Worm (Caenorhabditis elegans): ENCODE data around the gene inos-1.

Gene inos-1

DNA sequence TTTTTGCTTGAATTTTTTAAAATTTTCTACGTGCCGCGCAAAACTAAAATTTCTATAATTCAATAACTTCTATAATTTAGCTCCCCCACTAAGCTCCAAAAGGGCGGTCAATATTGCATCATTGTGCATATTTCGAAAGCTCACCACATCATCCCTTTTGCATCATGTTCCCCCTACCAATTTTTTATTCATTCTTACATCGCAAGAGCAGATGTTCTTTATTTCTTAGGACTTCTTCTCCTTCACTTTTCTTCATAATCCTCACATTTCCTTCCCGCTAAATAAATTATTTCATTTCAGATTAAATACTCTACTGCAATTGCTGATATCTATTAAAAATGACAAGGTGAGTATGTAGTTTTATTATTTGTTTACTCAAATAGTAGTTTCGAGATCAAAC lies 23.8 kb upstream of the inos-1 start, which contains the start of gene ldh-1:
Gene ldh-1, plus strand, starts transcription at position 301 of the 400 bp plus-strand sequence.
- TF ChIP-seq ztf-11 (tag; optimal IDR thresholded peaks at IDR 0.05) = no peak
- no peak for TF ChIP-seq daf-16 (GFP tag; optimal IDR thresholded peaks at IDR 0.05)
- TF ChIP-seq daf-16 (tag; optimal IDR thresholded peaks at IDR 0.05) = peak; percentile 24

DNA sequence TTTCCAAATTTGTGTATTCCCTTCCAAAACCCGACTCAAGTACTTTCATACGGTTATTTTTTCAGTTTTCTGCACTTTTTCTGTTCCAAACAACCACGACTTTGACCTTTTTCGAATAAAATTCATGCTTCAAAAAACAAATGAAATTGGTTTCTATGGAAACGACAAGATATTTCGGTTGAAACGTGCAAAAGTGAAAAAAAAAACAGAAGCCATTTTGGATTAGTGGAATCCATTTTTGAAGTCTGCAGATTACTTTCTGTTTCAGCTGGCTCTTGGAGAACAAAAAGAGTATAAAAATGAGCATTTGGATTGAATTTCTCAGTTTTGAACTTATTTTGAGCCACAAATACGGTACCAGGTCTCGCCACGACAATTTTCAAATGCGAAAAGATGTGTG lies 22.1 kb upstream of the inos-1 start:
- no peak for TF ChIP-seq ceh-82 (tag; optimal IDR thresholded peaks at IDR 0.05)
- no peak for TF ChIP-seq zip-11 (GFP tag; IDR thresholded peaks at IDR 0.05)
- peak in 1 of 2 experiments; percentile 11 for TF ChIP-seq unc-62 (GFP tag; optimal IDR thresholded peaks at IDR 0.05 in 1 of 2)
- no peak for TF ChIP-seq unc-62 (tag; optimal IDR thresholded peaks at IDR 0.05)
- TF ChIP-seq aha-1 (tag) = peak; percentile 95
- peak in 1 of 2 experiments; percentile 61 for TF ChIP-seq hif-1 (tag; optimal IDR thresholded peaks at IDR 0.05)
- peak; percentile 11 for TF ChIP-seq nhr-11 (tag; optimal IDR thresholded peaks at IDR 0.05)

DNA sequence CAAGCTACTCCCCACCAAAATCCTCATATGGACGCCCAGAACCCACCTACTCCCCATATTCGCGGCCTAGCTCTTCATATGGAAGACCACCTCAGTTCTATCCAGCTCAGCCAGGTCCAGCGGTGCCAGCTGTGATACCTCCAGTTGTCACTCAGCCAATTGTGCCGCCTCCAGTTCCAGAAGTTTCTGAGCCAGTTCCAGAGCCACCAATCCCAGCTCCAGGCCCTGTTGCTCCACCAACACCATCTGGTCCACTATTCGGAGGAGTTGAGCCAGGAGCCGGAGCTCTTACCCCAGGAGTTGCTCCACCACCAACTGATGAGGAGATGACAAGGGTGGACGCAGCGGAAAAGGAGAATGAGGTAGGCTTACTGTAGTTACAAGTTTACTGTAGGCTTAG lies 21.5 kb upstream of the inos-1 start:
- TF ChIP-seq set-16 (GFP tag; IDR thresholded peaks at IDR 0.05) (peak; percentile 79), egl-43 (GFP tag; IDR thresholded peaks at IDR 0.05) (0 out of 2 replicates have a peak, but pooled peaks have one; percentile 6), nhr-76 (tag; optimal IDR thresholded peaks at IDR 0.05) (no peak), php-3 (GFP tag; IDR thresholded peaks at IDR 0.05) (0 out of 2 replicates have a peak, but pooled peaks have one; percentile 26), D1046.2 (GFP tag; IDR thresholded peaks at IDR 0.05) (no peak)

DNA sequence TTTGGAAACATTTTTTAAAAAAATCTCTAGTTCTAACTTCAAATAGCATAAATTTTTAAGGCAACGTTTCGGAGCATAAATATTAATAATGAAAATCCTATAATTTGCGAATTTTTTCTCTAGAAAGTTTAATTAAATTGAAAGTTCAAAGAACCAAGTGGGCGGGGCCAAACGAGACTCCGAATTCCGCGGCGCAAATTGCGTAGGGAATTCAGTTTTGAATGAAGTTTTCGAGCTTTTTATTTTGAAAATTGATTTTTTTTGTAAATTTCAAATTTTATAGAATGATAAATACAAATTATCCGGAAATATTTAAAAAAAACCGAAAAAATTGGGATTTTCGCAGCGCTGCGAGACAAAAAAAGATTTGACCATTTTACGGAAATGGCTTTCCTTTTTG lies 20.7 kb upstream of the inos-1 start:
- peak; percentile 71 for TF ChIP-seq Y48G9A.11 (GFP tag; IDR thresholded peaks at IDR 0.05)
- peak; percentile 87 for TF ChIP-seq T20F7.1 (GFP tag; optimal IDR thresholded peaks at IDR 0.05)
- peak; percentile 89 for TF ChIP-seq spr-1 (tag; optimal IDR thresholded peaks at IDR 0.05)
- TF ChIP-seq ctbp-1 (GFP tag; IDR thresholded peaks at IDR 0.05) = no peak
- TF ChIP-seq spr-3 (GFP tag; optimal IDR thresholded peaks at IDR 0.05) = peak; percentile 77

DNA sequence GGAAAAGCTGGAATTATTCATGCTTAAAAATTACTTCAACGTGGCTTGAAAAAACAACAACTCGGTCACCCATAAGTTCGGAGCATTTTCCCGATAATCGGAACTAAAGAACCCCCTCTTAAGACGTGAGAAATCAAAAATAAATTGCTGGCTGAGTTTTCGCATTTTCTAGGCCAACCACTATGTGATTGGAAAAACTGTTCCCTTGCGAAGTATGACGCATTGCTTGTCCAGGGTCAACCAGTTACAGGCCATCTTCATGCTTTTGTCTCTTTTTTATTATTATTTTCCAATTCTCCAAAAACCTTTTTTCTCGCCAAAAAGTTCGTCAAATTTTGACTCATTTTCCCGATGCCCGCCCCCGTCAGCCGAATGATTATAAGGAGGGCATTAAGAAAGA lies 20.0 kb upstream of the inos-1 start, which contains the start of gene F13D12.3:
Gene F13D12.3, plus strand, starts transcription at position 301 of the 400 bp plus-strand sequence.
- TF ChIP-seq gei-8 (GFP tag; optimal IDR thresholded peaks at IDR 0.05) (no peak), aha-1 (tag) (peak; percentile 21)

DNA sequence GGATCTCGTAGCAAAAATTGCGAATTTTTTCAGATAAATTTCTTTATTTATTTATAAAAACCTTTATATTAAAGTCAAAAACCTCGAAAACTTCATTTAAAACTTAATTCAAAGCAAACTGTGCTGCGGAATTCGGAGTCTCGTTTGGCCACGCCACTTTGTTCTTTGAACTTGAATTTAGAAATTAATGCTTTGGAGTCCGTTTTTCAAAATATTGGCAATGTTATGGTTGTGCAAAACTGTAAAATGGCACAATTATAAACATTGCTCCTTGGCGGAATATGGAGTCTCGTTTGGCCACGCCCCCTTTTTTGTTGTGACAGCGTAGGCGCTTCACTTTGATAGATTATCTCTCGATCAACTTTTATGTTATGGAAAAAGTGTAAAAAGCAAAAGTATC lies 19.4 kb upstream of the inos-1 start:
- TF ChIP-seq spr-1 (tag; optimal IDR thresholded peaks at IDR 0.05) (peak; percentile 95), T20F7.1 (GFP tag; optimal IDR thresholded peaks at IDR 0.05) (peak; percentile 91), php-3 (GFP tag; IDR thresholded peaks at IDR 0.05) (no peak), Y48G9A.11 (GFP tag; IDR thresholded peaks at IDR 0.05) (peak; percentile 76), spr-3 (GFP tag; optimal IDR thresholded peaks at IDR 0.05) (peak; percentile 93), ZK337.2 (GFP tag; IDR thresholded peaks at IDR 0.05) (no peak)

DNA sequence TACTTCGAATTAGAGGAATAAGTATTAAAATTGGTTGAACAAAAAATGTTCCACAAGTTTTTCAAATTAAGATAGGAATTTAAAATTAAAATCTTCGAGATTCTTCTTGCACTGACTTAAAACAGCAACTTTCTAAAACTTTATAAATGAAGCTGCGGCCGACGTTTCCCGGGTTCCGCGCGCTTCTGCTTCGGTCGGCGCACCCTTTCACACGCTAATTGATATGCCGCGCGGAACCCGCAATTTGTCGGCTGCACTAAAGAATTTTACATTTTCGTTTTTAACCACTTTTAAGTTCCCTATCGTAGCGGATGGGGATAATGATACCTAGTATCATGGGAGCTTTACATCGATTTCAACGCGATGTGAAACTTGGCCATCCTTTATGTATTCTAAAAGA lies 14.6 kb upstream of the inos-1 start:
- no peak for TF ChIP-seq ces-1 (GFP tag; optimal IDR thresholded peaks at IDR 0.05)
- TF ChIP-seq nhr-42 (GFP tag; IDR thresholded peaks at IDR 0.05) = no peak
- peak; percentile 56 for TF ChIP-seq snpc-4 (tag; optimal IDR thresholded peaks at IDR 0.05)

DNA sequence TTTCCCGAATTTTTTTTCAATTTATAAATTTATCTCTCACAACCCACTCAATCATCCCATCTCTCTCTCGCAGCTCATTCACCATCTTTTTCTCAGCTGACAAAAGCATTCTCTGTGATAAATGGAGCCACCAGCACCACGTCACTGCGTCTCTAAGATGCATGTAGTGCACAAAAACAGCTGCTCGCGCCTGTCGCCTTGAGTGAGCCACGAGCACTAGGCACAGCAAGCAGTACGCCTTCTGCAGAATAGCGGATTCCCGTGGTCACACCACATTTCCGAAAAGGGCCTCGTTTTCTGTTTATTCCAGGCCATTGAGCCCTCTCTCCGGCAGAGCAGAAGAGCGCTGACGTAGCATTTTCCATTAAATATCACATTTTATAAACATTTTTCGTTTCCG lies 13.5 kb upstream of the inos-1 start, which contains the start of gene F13D12.10:
Gene F13D12.10, plus strand, starts transcription at position 231 of the 400 bp plus-strand sequence.
- TF ChIP-seq nhr-11 (tag; optimal IDR thresholded peaks at IDR 0.05) (peak; percentile 59), zip-2 (tag; optimal IDR thresholded peaks at IDR 0.05) (no peak), hif-1 (tag; optimal IDR thresholded peaks at IDR 0.05) (peak in 1 of 2 experiments; percentile 34), lsy-2 (tag; optimal IDR thresholded peaks at IDR 0.05) (peak in 1 of 2 experiments; percentile 21), nhr-41 (GFP tag; IDR thresholded peaks at IDR 0.05) (no peak), ceh-20 (GFP tag; IDR thresholded peaks at IDR 0.05) (peak; percentile 17; the same call in 1 of the 2 replicates), zfp-3 (GFP tag; conservative IDR thresholded peaks at IDR 0.05) (no peak), aha-1 (tag) (peak; percentile 31), hlh-30 (tag; optimal IDR thresholded peaks at IDR 0.05; ENCODE audit: insufficient read depth) (peak; percentile 62), spr-1 (tag; optimal IDR thresholded peaks at IDR 0.05) (peak; percentile 3), hmg-1.1 (GFP tag; IDR thresholded peaks at IDR 0.05) (peak; percentile 35; the same call in 1 of the 2 replicates), spr-3 (GFP tag; optimal IDR thresholded peaks at IDR 0.05) (no peak), set-16 (GFP tag; IDR thresholded peaks at IDR 0.05) (peak; percentile 49), daf-16 (GFP tag; optimal IDR thresholded peaks at IDR 0.05) (peak in 1 of 2 experiments; percentile 60), daf-16 (tag; optimal IDR thresholded peaks at IDR 0.05) (no peak), mdl-1 (tag; optimal IDR thresholded peaks at IDR 0.05) (peak in 1 of 2 experiments; percentile 27), hlh-11 (tag; optimal IDR thresholded peaks at IDR 0.05) (peak; percentile 75)

All from whole organism, L4 larva.